Worm (Caenorhabditis elegans) whole organism, young adult: ENCODE results near the gene mlt-8.
"Not testable (repeated sequence)": the region's sequence is repeated elsewhere in the genome, so short reads cannot be mapped to it uniquely, and the experiment has no call there.

ENCODE experiments used
- dpl-1 ChIP-seq: fragments of 150-350 bp; optimal IDR thresholded peaks from 2 replicates; lab custom pipeline; 2014; ENCODE audit warnings: missing biosample characterization, missing genetic modification reagents, missing genetic modification characterization
- lsl-1 ChIP-seq: fragments of 200-800 bp; sonication (Bioruptor generic); optimal IDR thresholded peaks from 2 replicates; lab custom pipeline; 2018; ENCODE audit warnings: mild to moderate bottlenecking, missing genetic modification characterization, moderate library complexity, missing compliant biosample characterization

DNA sequence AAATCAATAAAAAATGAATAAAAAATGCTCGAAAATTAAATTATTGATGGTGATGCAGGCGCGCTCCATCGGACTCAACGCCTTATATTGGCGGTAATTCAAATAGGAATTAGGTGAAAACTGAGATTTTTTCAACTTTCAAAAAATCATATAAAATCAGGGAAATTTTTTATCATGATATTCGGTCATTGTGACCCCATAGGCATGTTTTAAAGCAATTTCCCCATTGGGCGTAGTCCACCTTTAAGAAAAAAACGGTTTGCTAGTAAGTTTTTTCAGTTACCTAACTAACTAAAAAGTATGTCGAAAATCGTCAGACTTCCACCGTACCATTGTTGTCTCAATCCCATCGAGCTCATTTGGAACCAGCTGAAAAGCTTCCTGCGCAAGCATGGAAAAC lies 21.3 kb upstream of the mlt-8 start, which contains the start of gene W08F4.1:
- TF ChIP-seq dpl-1; lsl-1 (GFP tag; lab: Kevin White, UChicago): not testable (repeated sequence)
